Fruit fly (Drosophila melanogaster) whole organism, embryonic: ENCODE results near the gene Plzf.
A peak's percentile ranks its signal among the peaks of the same experiment; 100 is the strongest.

Experiments used
- Ada2b ChIP-seq: fragments of 200-800 bp; sonication (Bioruptor generic); IDR thresholded peaks from 2 replicates; pipeline ENCODE4 v1.3.6; 2022; ENCODE audit warnings: missing biosample characterization, missing genetic modification characterization
- Aef1 ChIP-seq: fragments of 200-800 bp; sonication (Bioruptor generic); IDR thresholded peaks from 3 replicates; pipeline ENCODE4 v1.3.6; 2022; ENCODE audit warnings: missing biosample characterization, missing genetic modification characterization
- Atf-2 ChIP-seq: fragments of 200-800 bp; sonication (Bioruptor generic); optimal IDR thresholded peaks from 2 replicates; lab custom pipeline; 2016; ENCODE audit warnings: missing biosample characterization, missing genetic modification characterization
- Bgb ChIP-seq: fragments of 200-800 bp; sonication (Bioruptor generic); IDR thresholded peaks from 2 replicates; pipeline ENCODE4 v1.3.6; 2022; ENCODE audit warnings: missing biosample characterization, missing genetic modification characterization; ENCODE audit not compliant: partially characterized antibody
- CG10366 ChIP-seq: fragments of 200-800 bp; sonication (Bioruptor generic); IDR thresholded peaks from 2 replicates; pipeline ENCODE4 v1.3.6; 2022; ENCODE audit warnings: missing biosample characterization, missing genetic modification characterization
- CG10431 ChIP-seq: fragments of 200-800 bp; sonication (Bioruptor generic); optimal IDR thresholded peaks from 3 replicates; lab custom pipeline; 2018; ENCODE audit warnings: missing biosample characterization, mild to moderate bottlenecking, missing genetic modification characterization
- CG10462 ChIP-seq: fragments of 200-800 bp; sonication (Bioruptor generic); optimal IDR thresholded peaks from 2 replicates; lab custom pipeline; 2016; ENCODE audit warnings: missing biosample characterization, missing genetic modification characterization
- CG10959 ChIP-seq: fragments of 200-800 bp; sonication (Bioruptor generic); IDR thresholded peaks from 2 replicates; pipeline ENCODE4 v1.3.6; 2022; ENCODE audit warnings: missing biosample characterization, missing genetic modification characterization
- CG11696 ChIP-seq: fragments of 200-800 bp; sonication (Bioruptor generic); IDR thresholded peaks from 2 replicates; pipeline ENCODE4 v1.3.6; 2022; ENCODE audit warnings: missing biosample characterization, missing genetic modification characterization
- CG1233 ChIP-seq: fragments of 200-800 bp; sonication (Bioruptor generic); optimal IDR thresholded peaks from 4 replicates; lab custom pipeline; 2018; ENCODE audit warnings: missing biosample characterization, mild to moderate bottlenecking, missing genetic modification characterization
- CG13894 ChIP-seq: fragments of 200-800 bp; sonication (Bioruptor generic); optimal IDR thresholded peaks from 3 replicates; lab custom pipeline; 2018; ENCODE audit warnings: missing biosample characterization, mild to moderate bottlenecking, missing genetic modification characterization, moderate library complexity
- CG14710 ChIP-seq: fragments of 200-800 bp; sonication (Bioruptor generic); optimal IDR thresholded peaks from 3 replicates; lab custom pipeline; 2019; ENCODE audit warnings: missing biosample characterization, mild to moderate bottlenecking, missing genetic modification characterization, moderate library complexity
- CG14860 ChIP-seq: fragments of 200-800 bp; sonication (Bioruptor generic); IDR thresholded peaks from 3 replicates; pipeline ENCODE4 v1.3.6; 2022; ENCODE audit warnings: missing biosample characterization, missing genetic modification characterization; ENCODE audit not compliant: partially characterized antibody
- CG15479 ChIP-seq: fragments of 200-800 bp; sonication (Bioruptor generic); optimal IDR thresholded peaks from 3 replicates; lab custom pipeline; 2019; ENCODE audit warnings: missing biosample characterization, mild to moderate bottlenecking, missing genetic modification characterization, moderate library complexity
- CG15601 ChIP-seq: fragments of 200-800 bp; sonication (Bioruptor generic); optimal IDR thresholded peaks from 3 replicates; lab custom pipeline; 2019; ENCODE audit warnings: missing biosample characterization, mild to moderate bottlenecking, missing genetic modification characterization, moderate library complexity
- CG16779 ChIP-seq: fragments of 200-800 bp; sonication (Bioruptor generic); IDR thresholded peaks from 2 replicates; pipeline ENCODE4 v1.3.6; 2022; ENCODE audit warnings: missing biosample characterization, missing genetic modification characterization
- CG17359 ChIP-seq: fragments of 200-800 bp; sonication (Bioruptor generic); optimal IDR thresholded peaks from 3 replicates; lab custom pipeline; 2018; ENCODE audit warnings: missing biosample characterization, mild to moderate bottlenecking, missing genetic modification characterization, moderate library complexity
- CG17568 ChIP-seq: fragments of 200-800 bp; sonication (Bioruptor generic); optimal IDR thresholded peaks from 2 replicates; lab custom pipeline; 2018; ENCODE audit warnings: missing biosample characterization, mild to moderate bottlenecking, missing genetic modification characterization, moderate library complexity
- CG18262 ChIP-seq: fragments of 200-800 bp; optimal IDR thresholded peaks from 3 replicates; lab custom pipeline; 2019; ENCODE audit warnings: missing biosample characterization, mild to moderate bottlenecking, missing genetic modification characterization, moderate library complexity
- CG3407 ChIP-seq: fragments of 200-800 bp; sonication (Bioruptor generic); optimal IDR thresholded peaks from 2 replicates; lab custom pipeline; 2018; ENCODE audit warnings: missing biosample characterization, mild to moderate bottlenecking, missing genetic modification characterization
- CG34376 ChIP-seq: fragments of 200-800 bp; sonication (Bioruptor generic); optimal IDR thresholded peaks from 2 replicates; lab custom pipeline; 2018; ENCODE audit warnings: missing biosample characterization, mild to moderate bottlenecking, missing genetic modification characterization
- CG4404 ChIP-seq: fragments of 200-800 bp; sonication (Bioruptor generic); IDR thresholded peaks from 2 replicates; pipeline ENCODE4 v1.3.6; 2022; ENCODE audit warnings: missing biosample characterization, missing genetic modification characterization
- CG8290 ChIP-seq, 3 experiments: fragments of 200-800 bp; sonication (Bioruptor generic); optimal IDR thresholded peaks; 2 replicates each; lab custom pipeline; 2016 to 2019; ENCODE audit warnings: missing biosample characterization in 3 of 3, missing genetic modification characterization in 3 of 3, mild to moderate bottlenecking in 2 of 3, moderate library complexity in 1 of 3
- CG9727 ChIP-seq: fragments of 200-800 bp; sonication (Bioruptor generic); optimal IDR thresholded peaks from 3 replicates; lab custom pipeline; 2017; ENCODE audit warnings: missing biosample characterization, mild to moderate bottlenecking, missing genetic modification characterization
- CG9932 ChIP-seq: fragments of 200-800 bp; sonication (Bioruptor generic); IDR thresholded peaks from 2 replicates; pipeline ENCODE4 v1.3.6; 2022; ENCODE audit warnings: missing biosample characterization, missing genetic modification characterization
- CHES-1-like ChIP-seq: fragments of 200-800 bp; sonication (Bioruptor generic); optimal IDR thresholded peaks from 2 replicates; lab custom pipeline; 2016; ENCODE audit warnings: missing biosample characterization, missing genetic modification characterization
- E2f2 ChIP-seq: fragments of 200-800 bp; sonication (Bioruptor generic); IDR thresholded peaks from 2 replicates; pipeline ENCODE4 v1.3.6; 2022; ENCODE audit warnings: missing biosample characterization, missing genetic modification characterization
- Ets97D ChIP-seq: fragments of 200-800 bp; sonication (Bioruptor generic); optimal IDR thresholded peaks from 3 replicates; lab custom pipeline; 2016; ENCODE audit warnings: missing biosample characterization, missing genetic modification characterization
- Fer1 ChIP-seq: fragments of 200-800 bp; sonication (Bioruptor generic); optimal IDR thresholded peaks from 2 replicates; lab custom pipeline; 2017; ENCODE audit warnings: missing biosample characterization, mild to moderate bottlenecking, missing genetic modification characterization
- Fer2 ChIP-seq: fragments of 200-800 bp; sonication (Bioruptor generic); optimal IDR thresholded peaks from 2 replicates; lab custom pipeline; 2018; ENCODE audit warnings: missing biosample characterization, mild to moderate bottlenecking, missing genetic modification characterization, moderate library complexity
- Hsf ChIP-seq: fragments of 200-800 bp; sonication (Bioruptor generic); optimal IDR thresholded peaks from 3 replicates; lab custom pipeline; 2016; ENCODE audit warnings: missing biosample characterization, missing genetic modification characterization
- MESR4 ChIP-seq: fragments of 200-800 bp; sonication (Bioruptor generic); optimal IDR thresholded peaks from 2 replicates; lab custom pipeline; 2018; ENCODE audit warnings: missing biosample characterization, mild to moderate bottlenecking, missing genetic modification characterization, moderate library complexity
- Nf-YA ChIP-seq: fragments of 200-800 bp; sonication (Bioruptor generic); IDR thresholded peaks from 2 replicates; pipeline ENCODE4 v1.3.6; 2022; ENCODE audit warnings: missing biosample characterization, missing genetic modification characterization
- Optix ChIP-seq: fragments of 200-800 bp; sonication (Bioruptor generic); IDR thresholded peaks from 3 replicates; pipeline ENCODE4 v1.3.6; 2022; ENCODE audit warnings: missing biosample characterization, missing genetic modification characterization
- Xbp1 ChIP-seq: fragments of 200-800 bp; sonication (Bioruptor generic); optimal IDR thresholded peaks from 3 replicates; lab custom pipeline; 2016; ENCODE audit warnings: missing biosample characterization, mild to moderate bottlenecking, missing genetic modification characterization
- al ChIP-seq: fragments of 200-800 bp; sonication (Bioruptor generic); IDR thresholded peaks from 2 replicates; pipeline ENCODE4 v1.3.6; 2022; ENCODE audit warnings: missing biosample characterization, missing genetic modification characterization
- ato ChIP-seq: fragments of 200-800 bp; sonication (Bioruptor generic); IDR thresholded peaks from 2 replicates; pipeline ENCODE4 v1.3.6; 2022; ENCODE audit warnings: missing biosample characterization, missing genetic modification characterization; ENCODE audit not compliant: partially characterized antibody
- cad ChIP-seq: fragments of >200 bp; optimal IDR thresholded peaks from 2 replicates; lab custom pipeline; 2017; ENCODE audit warnings: missing biosample characterization, missing genetic modification characterization
- danr ChIP-seq: fragments of 200-800 bp; sonication (Bioruptor generic); IDR thresholded peaks from 2 replicates; pipeline ENCODE4 v1.3.6; 2022; ENCODE audit warnings: missing biosample characterization, missing genetic modification characterization
- esg ChIP-seq: fragments of 200-800 bp; sonication (Bioruptor generic); conservative IDR thresholded peaks from 2 replicates; pipeline ENCODE4 v1.3.6; 2022; ENCODE audit warnings: missing biosample characterization, missing genetic modification characterization
- gfzf ChIP-seq: fragments of 200-800 bp; sonication (Bioruptor generic); optimal IDR thresholded peaks from 2 replicates; lab custom pipeline; 2016; ENCODE audit warnings: missing biosample characterization, mild to moderate bottlenecking, missing genetic modification characterization, moderate library complexity
- grau ChIP-seq: fragments of 200-800 bp; optimal IDR thresholded peaks from 3 replicates; lab custom pipeline; 2019; ENCODE audit warnings: missing biosample characterization, mild to moderate bottlenecking, missing genetic modification characterization, moderate library complexity
- jing ChIP-seq: fragments of 200-800 bp; sonication (Bioruptor generic); optimal IDR thresholded peaks from 2 replicates; lab custom pipeline; 2018; ENCODE audit warnings: missing biosample characterization, mild to moderate bottlenecking, missing genetic modification characterization
- luna ChIP-seq: fragments of 200-800 bp; sonication (Bioruptor generic); optimal IDR thresholded peaks from 2 replicates; lab custom pipeline; 2016; ENCODE audit warnings: missing biosample characterization, missing genetic modification characterization
- p53 ChIP-seq: fragments of 200-800 bp; sonication (Bioruptor generic); optimal IDR thresholded peaks from 2 replicates; lab custom pipeline; 2016; ENCODE audit warnings: missing biosample characterization, missing genetic modification characterization
- pb ChIP-seq: fragments of 200-800 bp; sonication (Bioruptor generic); optimal IDR thresholded peaks from 3 replicates; lab custom pipeline; 2016; ENCODE audit warnings: missing biosample characterization, missing genetic modification characterization
- sqz ChIP-seq: fragments of 200-800 bp; sonication (Bioruptor generic); optimal IDR thresholded peaks from 3 replicates; lab custom pipeline; 2018; ENCODE audit warnings: missing biosample characterization, mild to moderate bottlenecking, missing genetic modification characterization
- stwl ChIP-seq: fragments of 200-800 bp; sonication (Bioruptor generic); optimal IDR thresholded peaks from 3 replicates; lab custom pipeline; 2018; ENCODE audit warnings: missing biosample characterization, mild to moderate bottlenecking, missing genetic modification characterization, moderate library complexity
- twi ChIP-seq: fragments of 200-800 bp; optimal IDR thresholded peaks from 2 replicates; lab custom pipeline; 2019; ENCODE audit warnings: missing biosample characterization, mild to moderate bottlenecking, missing genetic modification characterization, moderate library complexity
- wor ChIP-seq: fragments of 200-800 bp; sonication (Bioruptor generic); IDR thresholded peaks from 2 replicates; pipeline ENCODE4 v1.3.6; 2022; ENCODE audit warnings: missing biosample characterization, missing genetic modification characterization

The Plzf gene

DNA sequence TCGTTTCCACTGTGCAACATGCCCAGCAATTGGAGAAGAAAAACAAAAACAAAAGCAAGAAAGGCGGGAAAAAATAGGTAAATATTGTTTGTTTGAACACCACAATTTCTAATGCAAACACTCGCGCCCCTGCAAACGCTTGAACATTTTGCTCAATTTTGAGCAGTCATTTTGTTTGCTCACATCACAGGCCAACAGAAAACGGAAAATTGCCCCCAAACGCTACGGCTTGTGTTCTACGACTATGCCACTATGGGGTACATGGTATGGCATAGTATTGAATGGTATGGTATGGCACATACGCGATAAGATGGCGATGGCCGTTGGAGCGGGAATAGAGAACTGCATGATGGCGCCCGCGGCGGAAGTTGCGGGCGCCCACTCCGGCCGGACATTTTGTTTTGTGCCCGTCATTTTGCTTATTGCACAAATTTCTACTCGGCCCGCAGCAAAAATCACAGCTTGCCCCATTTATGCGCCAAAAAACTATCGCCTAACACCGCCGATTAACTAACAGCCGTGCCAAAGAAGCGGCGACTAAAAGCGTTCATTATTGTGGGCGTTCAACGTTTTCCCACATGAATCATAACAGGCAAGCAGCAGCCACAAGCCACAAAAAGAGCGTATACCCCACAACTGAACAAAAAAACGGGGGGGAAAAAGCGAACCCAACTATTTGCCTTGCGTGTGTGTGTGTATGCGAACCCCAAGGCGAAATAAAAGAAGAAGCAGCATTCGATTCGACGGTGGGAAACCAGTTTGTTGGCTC, 44.3 kb downstream of the Plzf start (continued):
- TF ChIP-seq CG1233 (GFP tag; lab: Kevin White, UChicago) (peak; percentile 75), CHES-1-like (GFP tag; lab: Kevin White, UChicago) (peak; percentile 77), CG18262 (tag; lab: Kevin White, UChicago) (peak; percentile 63), Optix (GFP tag; lab: Robert Waterston, UW) (no peak), pb (no peak), CG14860 (GFP tag; lab: Robert Waterston, UW) (no peak), CG15479 (no peak), CG10462 (GFP tag; lab: Kevin White, UChicago) (peak; percentile 12), Fer1 (GFP tag; lab: Kevin White, UChicago) (peak; percentile 80), grau (tag; lab: Kevin White, UChicago) (peak; percentile 22), E2f2 (GFP tag; lab: Robert Waterston, UW) (no peak), Ets97D (GFP tag; lab: Kevin White, UChicago) (peak; percentile 32), stwl (tag; lab: Kevin White, UChicago) (no peak), gfzf (GFP tag; lab: Kevin White, UChicago) (no peak), CG34376 (GFP tag; lab: Kevin White, UChicago) (peak; percentile 49), Xbp1 (peak; percentile 17), MESR4 (GFP tag; lab: Kevin White, UChicago) (no peak), CG11696 (GFP tag; lab: Robert Waterston, UW) (no peak), CG9727 (GFP tag; lab: Kevin White, UChicago) (peak; percentile 70), Bgb (GFP tag; lab: Robert Waterston, UW) (no peak), CG3407 (GFP tag; lab: Kevin White, UChicago) (peak; percentile 93), Aef1 (GFP tag; lab: Robert Waterston, UW) (no peak), cad (GFP tag; lab: Kevin White, UChicago) (no peak), luna (no peak), CG13894 (tag; lab: Kevin White, UChicago) (peak; percentile 87), CG10431 (GFP tag; lab: Kevin White, UChicago) (peak; percentile 96), al (GFP tag; lab: Robert Waterston, UW) (no peak), sqz (GFP tag; lab: Kevin White, UChicago) (peak; percentile 72), jing (no peak), Nf-YA (GFP tag; lab: Robert Waterston, UW) (no peak), Ada2b (GFP tag; lab: Robert Waterston, UW) (no peak), esg (GFP tag; lab: Robert Waterston, UW) (no peak), CG17568 (GFP tag; lab: Kevin White, UChicago) (peak; percentile 94), Fer2 (tag; lab: Kevin White, UChicago) (no peak), CG10959 (GFP tag; lab: Robert Waterston, UW) (no peak), CG15601 (tag; lab: Kevin White, UChicago) (peak; percentile 88), CG9932 (GFP tag; lab: Robert Waterston, UW) (no peak), CG14710 (peak; percentile 64), CG17359 (tag; lab: Kevin White, UChicago) (peak; percentile 74), CG4404 (GFP tag; lab: Robert Waterston, UW) (no peak), Atf-2 (GFP tag; lab: Kevin White, UChicago) (peak; percentile 5), CG10366 (GFP tag; lab: Robert Waterston, UW) (no peak), p53 (GFP tag; lab: Kevin White, UChicago) (no peak), CG16779 (GFP tag; lab: Robert Waterston, UW) (no peak), ato (GFP tag; lab: Robert Waterston, UW) (no peak), CG8290 (GFP tag; optimal IDR thresholded peaks at IDR 0.05; lab: Kevin White, UChicago) (peak; percentile 78), CG8290 (tag; optimal IDR thresholded peaks at IDR 0.05; lab: Kevin White, UChicago) (peak; percentile 63 to 92), wor (GFP tag; lab: Robert Waterston, UW) (no peak), Hsf (GFP tag; lab: Kevin White, UChicago) (no peak), danr (GFP tag; lab: Robert Waterston, UW) (no peak), twi (tag; lab: Kevin White, UChicago) (peak; percentile 26)
